Fruit fly (Drosophila melanogaster): ENCODE results near the gene pnt.

- peak; percentile 87 for TF ChIP-seq CG4496 (GFP tag; IDR thresholded peaks at IDR 0.05)
- peak; percentile 84 for TF ChIP-seq fd96Ca (GFP tag; IDR thresholded peaks at IDR 0.05)
Observed at dm6 chr3R:23314332-23314731, 31.6 kb downstream of the pnt start.
